Fruit fly (Drosophila melanogaster) whole organism, embryonic: ENCODE results near the gene mld.

Experiments used
- Atf3 ChIP-seq: fragments of 200-800 bp; sonication (Bioruptor generic); optimal IDR thresholded peaks from 3 replicates; lab custom pipeline; 2016; ENCODE audit warnings: missing biosample characterization, missing genetic modification characterization
- Atf6 ChIP-seq: fragments of 200-800 bp; sonication (Bioruptor generic); IDR thresholded peaks from 2 replicates; pipeline ENCODE4 v1.3.6; 2022; ENCODE audit warnings: missing biosample characterization, missing genetic modification characterization
- B-H1 ChIP-seq: fragments of 200-800 bp; sonication (Bioruptor generic); IDR thresholded peaks from 3 replicates; pipeline ENCODE4 v1.3.6; 2022; ENCODE audit warnings: missing biosample characterization, missing genetic modification characterization
- CG10267 ChIP-seq: fragments of 200-800 bp; sonication (Bioruptor generic); optimal IDR thresholded peaks from 2 replicates; lab custom pipeline; 2018; ENCODE audit warnings: missing biosample characterization, mild to moderate bottlenecking, missing genetic modification characterization, moderate library complexity
- CG11398 ChIP-seq: fragments of 200-800 bp; sonication (Bioruptor generic); optimal IDR thresholded peaks from 2 replicates; lab custom pipeline; 2016; ENCODE audit warnings: missing biosample characterization, missing genetic modification characterization
- CG11456 ChIP-seq: fragments of 200-800 bp; sonication (Bioruptor generic); IDR thresholded peaks from 3 replicates; pipeline ENCODE4 v1.3.6; 2022; ENCODE audit warnings: missing biosample characterization, missing genetic modification characterization
- CG11560 ChIP-seq: fragments of 200-800 bp; sonication (Bioruptor generic); IDR thresholded peaks from 3 replicates; pipeline ENCODE4 v1.3.6; 2022; ENCODE audit warnings: missing biosample characterization, missing genetic modification characterization
- CG12155 ChIP-seq: fragments of 200-800 bp; sonication (Bioruptor generic); optimal IDR thresholded peaks from 3 replicates; lab custom pipeline; 2016; ENCODE audit warnings: missing biosample characterization, missing genetic modification characterization
- CG12391 ChIP-seq: fragments of 200-800 bp; sonication (Bioruptor generic); optimal IDR thresholded peaks from 3 replicates; lab custom pipeline; 2018; ENCODE audit warnings: missing biosample characterization, mild to moderate bottlenecking, missing genetic modification characterization, moderate library complexity
- CG13624 ChIP-seq: fragments of 200-800 bp; sonication (Bioruptor generic); optimal IDR thresholded peaks from 2 replicates; lab custom pipeline; 2016; ENCODE audit warnings: missing biosample characterization, missing genetic modification characterization
- CG14710 ChIP-seq: fragments of 200-800 bp; sonication (Bioruptor generic); optimal IDR thresholded peaks from 3 replicates; lab custom pipeline; 2019; ENCODE audit warnings: missing biosample characterization, mild to moderate bottlenecking, missing genetic modification characterization, moderate library complexity
- CG1529 ChIP-seq: fragments of 200-800 bp; sonication (Bioruptor generic); optimal IDR thresholded peaks from 3 replicates; lab custom pipeline; 2018; ENCODE audit warnings: missing biosample characterization, missing genetic modification characterization
- CG16863 ChIP-seq: fragments of 200-800 bp; sonication (Bioruptor generic); optimal IDR thresholded peaks from 3 replicates; lab custom pipeline; 2016; ENCODE audit warnings: missing biosample characterization, missing genetic modification characterization
- CG17568 ChIP-seq: fragments of 200-800 bp; sonication (Bioruptor generic); optimal IDR thresholded peaks from 2 replicates; lab custom pipeline; 2018; ENCODE audit warnings: missing biosample characterization, mild to moderate bottlenecking, missing genetic modification characterization, moderate library complexity
- CG17612 ChIP-seq: fragments of 200-800 bp; sonication (Bioruptor generic); IDR thresholded peaks from 2 replicates; pipeline ENCODE4 v1.3.6; 2022; ENCODE audit warnings: missing biosample characterization, missing genetic modification characterization
- CG18764 ChIP-seq: fragments of 200-800 bp; sonication (Bioruptor generic); optimal IDR thresholded peaks from 3 replicates; lab custom pipeline; 2016; ENCODE audit warnings: missing biosample characterization, missing genetic modification characterization
- CG2202 ChIP-seq: fragments of 200-800 bp; sonication (Bioruptor generic); optimal IDR thresholded peaks from 2 replicates; lab custom pipeline; 2018; ENCODE audit warnings: missing biosample characterization, mild to moderate bottlenecking, missing genetic modification characterization
- CG2678 ChIP-seq: fragments of 200-800 bp; sonication (Bioruptor generic); optimal IDR thresholded peaks from 3 replicates; lab custom pipeline; 2019; ENCODE audit warnings: missing biosample characterization, mild to moderate bottlenecking, missing genetic modification characterization, moderate library complexity
- CG2875 ChIP-seq: fragments of 200-800 bp; sonication (Bioruptor generic); optimal IDR thresholded peaks from 2 replicates; lab custom pipeline; 2017; ENCODE audit warnings: missing biosample characterization, mild to moderate bottlenecking, missing genetic modification characterization, missing genetic modification reagents
- CG3838 ChIP-seq: fragments of 200-800 bp; sonication (Bioruptor generic); optimal IDR thresholded peaks from 3 replicates; lab custom pipeline; 2016; ENCODE audit warnings: missing biosample characterization, missing genetic modification characterization
- CG43689 ChIP-seq: fragments of 200-800 bp; sonication (Bioruptor generic); IDR thresholded peaks from 2 replicates; pipeline ENCODE4 v1.3.6; 2022; ENCODE audit warnings: missing biosample characterization, missing genetic modification characterization
- CG8359 ChIP-seq: fragments of 200-800 bp; sonication (Bioruptor generic); optimal IDR thresholded peaks from 2 replicates; lab custom pipeline; 2017; ENCODE audit warnings: missing biosample characterization, mild to moderate bottlenecking, missing genetic modification characterization, borderline replicate concordance
- CkIIα-i1 ChIP-seq: fragments of 200-800 bp; sonication (Bioruptor generic); IDR thresholded peaks from 2 replicates; pipeline ENCODE4 v1.3.6; 2022; ENCODE audit warnings: missing biosample characterization, missing genetic modification characterization
- CoRest ChIP-seq: fragments of 200-800 bp; sonication (Bioruptor generic); optimal IDR thresholded peaks from 3 replicates; lab custom pipeline; 2018; ENCODE audit warnings: missing biosample characterization, mild to moderate bottlenecking, missing genetic modification characterization, moderate library complexity
- Dll ChIP-seq: fragments of 200-800 bp; sonication (Bioruptor generic); IDR thresholded peaks from 4 replicates; pipeline ENCODE4 v1.3.6; 2022; ENCODE audit warnings: missing biosample characterization, missing genetic modification characterization; ENCODE audit not compliant: partially characterized antibody
- Drgx ChIP-seq: fragments of 200-800 bp; sonication (Bioruptor generic); IDR thresholded peaks from 2 replicates; pipeline ENCODE4 v1.3.6; 2022; ENCODE audit warnings: missing biosample characterization, missing genetic modification characterization
- Mrtf ChIP-seq: fragments of 200-800 bp; sonication (Bioruptor generic); IDR thresholded peaks from 3 replicates; pipeline ENCODE4 v1.3.6; 2022; ENCODE audit warnings: missing biosample characterization, missing genetic modification characterization
- Myb ChIP-seq: fragments of 200-800 bp; sonication (Bioruptor generic); optimal IDR thresholded peaks from 2 replicates; lab custom pipeline; 2016; ENCODE audit warnings: missing biosample characterization, missing genetic modification characterization
- NK7.1 ChIP-seq: fragments of 200-800 bp; sonication (Bioruptor generic); optimal IDR thresholded peaks from 3 replicates; lab custom pipeline; 2016; ENCODE audit warnings: missing biosample characterization, missing genetic modification characterization
- abd-A ChIP-seq: fragments of 200-800 bp; sonication (Bioruptor generic); optimal IDR thresholded peaks from 3 replicates; lab custom pipeline; 2019; ENCODE audit warnings: missing biosample characterization, mild to moderate bottlenecking, missing genetic modification characterization, moderate library complexity
- ap ChIP-seq: fragments of 200-800 bp; sonication (Bioruptor generic); IDR thresholded peaks from 2 replicates; pipeline ENCODE4 v1.3.6; 2022; ENCODE audit warnings: missing biosample characterization, missing genetic modification characterization
- ase ChIP-seq: fragments of 200-800 bp; sonication (Bioruptor generic); IDR thresholded peaks from 3 replicates; pipeline ENCODE4 v1.3.6; 2022; ENCODE audit warnings: missing biosample characterization, missing genetic modification characterization
- bsh ChIP-seq, 2 experiments: fragments of 200-800 bp; sonication (Bioruptor generic); optimal IDR thresholded peaks; 2 replicates each; lab custom pipeline; 2017 to 2018; ENCODE audit warnings: mild to moderate bottlenecking in 2 of 2, missing biosample characterization in 2 of 2, missing genetic modification characterization in 2 of 2, moderate library complexity in 1 of 2
- chm ChIP-seq: fragments of 200-800 bp; sonication (Bioruptor generic); IDR thresholded peaks from 2 replicates; pipeline ENCODE4 v1.3.6; 2022; ENCODE audit warnings: missing biosample characterization, missing genetic modification characterization
- cwo ChIP-seq: fragments of 200-800 bp; sonication (Bioruptor generic); optimal IDR thresholded peaks from 3 replicates; lab custom pipeline; 2017; ENCODE audit warnings: missing biosample characterization, missing genetic modification characterization, mild to moderate bottlenecking, moderate library complexity, missing genetic modification reagents
- dan ChIP-seq: fragments of 200-800 bp; sonication (Bioruptor generic); IDR thresholded peaks from 2 replicates; pipeline ENCODE4 v1.3.6; 2022; ENCODE audit warnings: missing biosample characterization, missing genetic modification characterization
- esg ChIP-seq: fragments of 200-800 bp; sonication (Bioruptor generic); conservative IDR thresholded peaks from 2 replicates; pipeline ENCODE4 v1.3.6; 2022; ENCODE audit warnings: missing biosample characterization, missing genetic modification characterization
- fd3F ChIP-seq: fragments of 200-800 bp; sonication (Bioruptor generic); optimal IDR thresholded peaks from 2 replicates; lab custom pipeline; 2018; ENCODE audit warnings: missing biosample characterization, mild to moderate bottlenecking, missing genetic modification characterization, moderate library complexity
- gcm2 ChIP-seq: fragments of 200-800 bp; sonication (Bioruptor generic); optimal IDR thresholded peaks from 2 replicates; lab custom pipeline; 2016; ENCODE audit warnings: missing biosample characterization, missing genetic modification characterization
- grn ChIP-seq: fragments of 200-800 bp; sonication (Bioruptor generic); optimal IDR thresholded peaks from 3 replicates; lab custom pipeline; 2017; ENCODE audit warnings: missing biosample characterization, missing genetic modification characterization
- hth ChIP-seq: fragments of >200 bp; optimal IDR thresholded peaks from 2 replicates; lab custom pipeline; 2017; ENCODE audit warnings: inconsistent platforms
- ind ChIP-seq: fragments of 200-800 bp; sonication (Bioruptor generic); optimal IDR thresholded peaks from 3 replicates; lab custom pipeline; 2016; ENCODE audit warnings: missing biosample characterization, missing genetic modification characterization
- jing ChIP-seq: fragments of 200-800 bp; sonication (Bioruptor generic); optimal IDR thresholded peaks from 2 replicates; lab custom pipeline; 2018; ENCODE audit warnings: missing biosample characterization, mild to moderate bottlenecking, missing genetic modification characterization
- otp ChIP-seq: fragments of 200-800 bp; sonication (Bioruptor generic); IDR thresholded peaks from 3 replicates; pipeline ENCODE4, ENCODE4 v1.3.6; 2022; ENCODE audit warnings: missing biosample characterization, missing genetic modification characterization
- p53 ChIP-seq: fragments of 200-800 bp; sonication (Bioruptor generic); optimal IDR thresholded peaks from 2 replicates; lab custom pipeline; 2016; ENCODE audit warnings: missing biosample characterization, missing genetic modification characterization
- pb ChIP-seq: fragments of 200-800 bp; sonication (Bioruptor generic); optimal IDR thresholded peaks from 3 replicates; lab custom pipeline; 2016; ENCODE audit warnings: missing biosample characterization, missing genetic modification characterization
- ro ChIP-seq: fragments of 200-800 bp; sonication (Bioruptor generic); IDR thresholded peaks from 2 replicates; pipeline ENCODE4 v1.3.6; 2022; ENCODE audit warnings: missing biosample characterization, missing genetic modification characterization
- salm ChIP-seq: fragments of 200-800 bp; sonication (Bioruptor generic); optimal IDR thresholded peaks from 2 replicates; lab custom pipeline; 2018; ENCODE audit warnings: missing biosample characterization, mild to moderate bottlenecking, missing genetic modification characterization
- sens-2 ChIP-seq: fragments of 200-800 bp; sonication (Bioruptor generic); IDR thresholded peaks from 2 replicates; pipeline ENCODE4 v1.3.6; 2022; ENCODE audit warnings: missing biosample characterization, missing genetic modification characterization
- stc ChIP-seq: fragments of 200-800 bp; sonication (Bioruptor generic); IDR thresholded peaks from 2 replicates; pipeline ENCODE4 v1.3.6; 2022; ENCODE audit warnings: missing biosample characterization, missing genetic modification characterization
- vnd ChIP-seq: fragments of 200-800 bp; sonication (Bioruptor generic); IDR thresholded peaks from 3 replicates; pipeline ENCODE4 v1.3.6; 2022; ENCODE audit warnings: missing biosample characterization, missing genetic modification characterization; ENCODE audit not compliant: partially characterized antibody
- vvl ChIP-seq: fragments of 200-800 bp; sonication (Bioruptor generic); IDR thresholded peaks from 2 replicates; pipeline ENCODE4 v1.3.6; 2022; ENCODE audit warnings: missing biosample characterization, missing genetic modification characterization

mld gene

DNA sequence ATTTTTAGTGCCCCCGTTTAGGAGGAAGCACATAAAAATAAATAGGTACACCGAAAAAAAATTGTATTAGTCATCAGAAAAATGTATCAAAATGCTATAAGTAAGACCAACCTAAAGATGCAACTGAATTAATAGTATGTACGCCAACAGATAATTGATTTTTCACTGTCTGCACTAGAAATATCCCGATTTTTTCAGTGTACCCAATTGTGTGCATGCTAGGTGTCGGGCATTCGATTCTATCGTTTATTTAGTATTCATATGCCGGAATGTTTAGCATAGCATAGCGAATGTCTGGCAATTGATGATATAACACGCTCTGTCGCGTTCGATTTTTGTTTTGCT, 18.1 kb upstream of the mld start (continued):
- peak; percentile 6 to 89 for TF ChIP-seq bsh (GFP tag; optimal IDR thresholded peaks at IDR 0.05; lab: Kevin White, UChicago)
- TF ChIP-seq ap (GFP tag; lab: Robert Waterston, UW) = peak; percentile 90
- peak; percentile 84 for TF ChIP-seq CG12391 (tag; lab: Kevin White, UChicago)
- TF ChIP-seq CG12155 = peak; percentile 82
- peak; percentile 86 for TF ChIP-seq B-H1
- no peak for TF ChIP-seq vnd (GFP tag; lab: Robert Waterston, UW)
- peak; percentile 87 for TF ChIP-seq stc (GFP tag; lab: Robert Waterston, UW)
- TF ChIP-seq NK7.1 = peak; percentile 82
- TF ChIP-seq CG8359 (GFP tag; lab: Kevin White, UChicago) = peak; percentile 8
- TF ChIP-seq abd-A (tag; lab: Kevin White, UChicago) = peak; percentile 71
- TF ChIP-seq p53 (GFP tag; lab: Kevin White, UChicago) = peak; percentile 79
- TF ChIP-seq Mrtf = peak; percentile 85; the same call in 2 of the 3 replicates
- TF ChIP-seq Dll (GFP tag; lab: Robert Waterston, UW) = no peak
- peak; percentile 69 for TF ChIP-seq CG2202 (tag; lab: Kevin White, UChicago)
- TF ChIP-seq cwo = peak; percentile 83
- TF ChIP-seq CG43689 (GFP tag; lab: Robert Waterston, UW) = peak; percentile 82
- TF ChIP-seq CG2875 (GFP tag; lab: Kevin White, UChicago) = peak; percentile 80
- TF ChIP-seq CG13624 (GFP tag; lab: Kevin White, UChicago) = peak; percentile 98
- peak; percentile 91 for TF ChIP-seq CG2678 (tag; lab: Kevin White, UChicago)
- TF ChIP-seq vvl (GFP tag; lab: Robert Waterston, UW) = peak; percentile 95
- TF ChIP-seq CG10267 (tag; lab: Kevin White, UChicago) = peak; percentile 59
- TF ChIP-seq CG11560 (tag; lab: Robert Waterston, UW) = no peak
- TF ChIP-seq ase (GFP tag; lab: Robert Waterston, UW) = peak; percentile 79; the same call in 2 of the 3 replicates
- peak; percentile 57; the same call in 1 of the 2 replicates for TF ChIP-seq CkIIα-i1 (GFP tag; lab: Robert Waterston, UW)
- TF ChIP-seq CG16863 (GFP tag; lab: Kevin White, UChicago) = peak; percentile 88
- TF ChIP-seq Drgx (GFP tag; lab: Robert Waterston, UW) = peak; percentile 85
- TF ChIP-seq chm (GFP tag; lab: Robert Waterston, UW) = peak; percentile 88
- peak; percentile 58 for TF ChIP-seq ro
- peak; percentile 89 for TF ChIP-seq esg (GFP tag; lab: Robert Waterston, UW)
- peak; percentile 80 for TF ChIP-seq CG17612 (GFP tag; lab: Robert Waterston, UW)
- peak; percentile 90 for TF ChIP-seq CG11456 (GFP tag; lab: Robert Waterston, UW)
- TF ChIP-seq CG17568 (GFP tag; lab: Kevin White, UChicago) = peak; percentile 79
- TF ChIP-seq sens-2 (GFP tag; lab: Robert Waterston, UW) = peak; percentile 83
- TF ChIP-seq dan (GFP tag; lab: Robert Waterston, UW) = no peak
- TF ChIP-seq CG14710 (tag; lab: Kevin White, UChicago) = peak; percentile 52
- no peak for TF ChIP-seq hth (lab: Kevin White, UChicago)
- TF ChIP-seq Atf3 (GFP tag; lab: Kevin White, UChicago) = peak; percentile 80
- TF ChIP-seq jing = peak; percentile 85
- TF ChIP-seq Atf6 (GFP tag; lab: Robert Waterston, UW) = peak; percentile 90
- TF ChIP-seq grn (GFP tag; lab: Kevin White, UChicago) = peak; percentile 40
- TF ChIP-seq CG18764 (GFP tag; lab: Kevin White, UChicago) = peak; percentile 76
- peak; percentile 73 for TF ChIP-seq Myb (GFP tag; lab: Kevin White, UChicago)
- TF ChIP-seq salm = peak; percentile 82
- TF ChIP-seq CG3838 = peak; percentile 79
- TF ChIP-seq CG1529 (GFP tag; lab: Kevin White, UChicago) = peak; percentile 70
- TF ChIP-seq CG11398 (GFP tag; lab: Kevin White, UChicago) = peak; percentile 85
- peak; percentile 91 for TF ChIP-seq otp (GFP tag; lab: Robert Waterston, UW)
- TF ChIP-seq fd3F (GFP tag; lab: Kevin White, UChicago) = peak; percentile 75
- TF ChIP-seq CoRest = peak; percentile 90
- peak; percentile 84 for TF ChIP-seq pb (GFP tag; lab: Kevin White, UChicago)
- TF ChIP-seq ind = peak; percentile 88
- TF ChIP-seq gcm2 = peak; percentile 83
